Worm (Caenorhabditis elegans) whole organism, late embryonic: Measurements from ENCODE around the gene sos-1.
A peak's percentile ranks its signal among the peaks of the same experiment; 100 is the strongest.
"Not testable (repeated sequence)": the region's sequence is repeated elsewhere in the genome, so short reads cannot be mapped to it uniquely, and the experiment has no call there.

Experiments used
- C08G9.2 ChIP-seq: sonication (generic microtip); optimal IDR thresholded peaks from 2 replicates; lab custom pipeline; 2016; ENCODE audit warnings: mild to moderate bottlenecking, missing genetic modification characterization, moderate library complexity, missing compliant biosample characterization
- F13H6.1 ChIP-seq: sonication (generic microtip); optimal IDR thresholded peaks from 2 replicates; lab custom pipeline; 2016; ENCODE audit warnings: missing genetic modification characterization, missing compliant biosample characterization
- T23F11.4 ChIP-seq: fragments of 200-800 bp; sonication (Bioruptor generic); optimal IDR thresholded peaks from 2 replicates; lab custom pipeline; 2018; ENCODE audit warnings: mild to moderate bottlenecking, missing genetic modification characterization, missing compliant biosample characterization
- ceh-14 ChIP-seq: sonication (generic microtip); optimal IDR thresholded peaks from 2 replicates; lab custom pipeline; 2016; ENCODE audit warnings: missing genotype, missing genetic modification characterization, missing compliant biosample characterization
- ceh-18 ChIP-seq: sonication (generic microtip); optimal IDR thresholded peaks from 2 replicates; lab custom pipeline; 2016; ENCODE audit warnings: missing genetic modification characterization, missing compliant biosample characterization
- ceh-19 ChIP-seq: fragments of 200-800 bp; sonication (Bioruptor generic); optimal IDR thresholded peaks from 2 replicates; lab custom pipeline; 2018; ENCODE audit warnings: mild to moderate bottlenecking, missing genetic modification characterization, missing compliant biosample characterization
- ceh-2 ChIP-seq: sonication (generic microtip); optimal IDR thresholded peaks from 2 replicates; lab custom pipeline; 2016; ENCODE audit warnings: missing genotype, missing genetic modification characterization, missing compliant biosample characterization
- ceh-22 ChIP-seq: sonication (generic microtip); optimal IDR thresholded peaks from 2 replicates; lab custom pipeline; 2017; ENCODE audit warnings: missing biosample characterization, missing genetic modification characterization
- ceh-24 ChIP-seq: sonication (generic microtip); optimal IDR thresholded peaks from 2 replicates; lab custom pipeline; 2016; ENCODE audit warnings: mild to moderate bottlenecking, missing genetic modification characterization, missing compliant biosample characterization
- ceh-30 ChIP-seq: fragments of 150-350 bp; optimal IDR thresholded peaks from 2 replicates; lab custom pipeline; 2014; ENCODE audit warnings: missing biosample characterization, missing genetic modification characterization
- ceh-31 ChIP-seq: sonication (generic microtip); optimal IDR thresholded peaks from 2 replicates; lab custom pipeline; 2016; ENCODE audit warnings: missing genetic modification characterization, missing compliant biosample characterization
- ceh-34 ChIP-seq: sonication (generic microtip); optimal IDR thresholded peaks from 2 replicates; lab custom pipeline; 2016; ENCODE audit warnings: mild to moderate bottlenecking, missing genetic modification characterization, missing compliant biosample characterization
- ceh-48 ChIP-seq: sonication (generic microtip); optimal IDR thresholded peaks from 2 replicates; lab custom pipeline; 2016; ENCODE audit warnings: missing genetic modification characterization, inconsistent platforms, missing compliant biosample characterization
- ceh-9 ChIP-seq: sonication (generic microtip); optimal IDR thresholded peaks from 2 replicates; lab custom pipeline; 2016; ENCODE audit warnings: mild to moderate bottlenecking, missing genetic modification characterization, inconsistent platforms, missing compliant biosample characterization
- dve-1 ChIP-seq: sonication (generic microtip); optimal IDR thresholded peaks from 2 replicates; lab custom pipeline; 2017; ENCODE audit warnings: antibody characterized with exemption, mild to moderate bottlenecking, missing genetic modification characterization, missing compliant biosample characterization
- elt-4 ChIP-seq: sonication (generic microtip); optimal IDR thresholded peaks from 2 replicates; lab custom pipeline; 2016; ENCODE audit warnings: missing genetic modification characterization, missing compliant biosample characterization
- ets-4 ChIP-seq: sonication (generic microtip); optimal IDR thresholded peaks from 2 replicates; lab custom pipeline; 2016; ENCODE audit warnings: missing genetic modification characterization, missing compliant biosample characterization
- fax-1 ChIP-seq: sonication (generic microtip); optimal IDR thresholded peaks from 2 replicates; lab custom pipeline; 2016; ENCODE audit warnings: missing genotype, missing genetic modification characterization, missing compliant biosample characterization
- gmeb-2 ChIP-seq: sonication (generic microtip); optimal IDR thresholded peaks from 2 replicates; lab custom pipeline; 2016; ENCODE audit warnings: missing genetic modification characterization, inconsistent platforms, missing compliant biosample characterization
- hlh-30 ChIP-seq: sonication (generic microtip); optimal IDR thresholded peaks from 2 replicates; lab custom pipeline; 2017; ENCODE audit warnings: antibody characterized with exemption, missing genetic modification characterization, missing compliant biosample characterization; ENCODE audit not compliant: insufficient read depth
- lin-11 ChIP-seq: fragments of 200-800 bp; sonication (Bioruptor generic); optimal IDR thresholded peaks from 2 replicates; lab custom pipeline; 2018; ENCODE audit warnings: mild to moderate bottlenecking, missing genetic modification characterization, missing compliant biosample characterization
- madf-2 ChIP-seq: sonication (generic microtip); optimal IDR thresholded peaks from 2 replicates; lab custom pipeline; 2017; ENCODE audit warnings: missing genetic modification characterization, missing compliant biosample characterization
- nfya-1 ChIP-seq: sonication (generic microtip); optimal IDR thresholded peaks from 2 replicates; lab custom pipeline; 2017; ENCODE audit warnings: missing genetic modification characterization, mild to moderate bottlenecking, missing compliant biosample characterization, antibody characterized with exemption, moderate library complexity
- nhr-11 ChIP-seq: fragments of 150-350 bp; optimal IDR thresholded peaks from 2 replicates; lab custom pipeline; 2014; ENCODE audit warnings: missing biosample characterization, missing genetic modification characterization
- odd-2 ChIP-seq: sonication (generic microtip); optimal IDR thresholded peaks from 2 replicates; lab custom pipeline; 2017; ENCODE audit warnings: antibody characterized with exemption, mild to moderate bottlenecking, missing genetic modification characterization, missing compliant biosample characterization
- pax-1 ChIP-seq: fragments of 150-350 bp; optimal IDR thresholded peaks from 2 replicates; lab custom pipeline; 2014; ENCODE audit warnings: missing biosample characterization, missing genetic modification characterization
- pha-2 ChIP-seq: sonication (generic microtip); optimal IDR thresholded peaks from 2 replicates; lab custom pipeline; 2017; ENCODE audit warnings: mild to moderate bottlenecking, missing genetic modification characterization, missing compliant biosample characterization
- ref-2 ChIP-seq: sonication (generic microtip); optimal IDR thresholded peaks from 2 replicates; lab custom pipeline; 2016; ENCODE audit warnings: missing genetic modification characterization, missing compliant biosample characterization
- rnt-1 ChIP-seq: sonication (generic microtip); optimal IDR thresholded peaks from 2 replicates; lab custom pipeline; 2016; ENCODE audit warnings: missing genetic modification characterization, missing compliant biosample characterization
- sdc-2 ChIP-seq: sonication (generic microtip); optimal IDR thresholded peaks from 2 replicates; lab custom pipeline; 2016; ENCODE audit warnings: missing genotype, missing genetic modification characterization, missing compliant biosample characterization
- sox-4 ChIP-seq: sonication (generic microtip); optimal IDR thresholded peaks from 2 replicates; lab custom pipeline; 2017; ENCODE audit warnings: mild to moderate bottlenecking, missing genetic modification characterization, inconsistent platforms, missing compliant biosample characterization
- tbx-2 ChIP-seq: sonication (generic microtip); optimal IDR thresholded peaks from 2 replicates; lab custom pipeline; 2016; ENCODE audit warnings: missing genetic modification characterization, missing compliant biosample characterization
- tbx-7 ChIP-seq: sonication (generic microtip); optimal IDR thresholded peaks from 2 replicates; lab custom pipeline; 2016; ENCODE audit warnings: missing genotype, missing genetic modification characterization, missing compliant biosample characterization
- unc-3 ChIP-seq, 2 experiments: fragments of 200-800 bp in 1 of 2; sonication (Bioruptor generic) in 1 of 2; sonication (generic microtip) in 1 of 2; conservative IDR thresholded peaks in 1 of 2; optimal IDR thresholded peaks in 1 of 2; 2 replicates each; pipeline versions ENCODE4 v1.3.6 to Lab custom; 2016 to 2022; ENCODE audit warnings: missing compliant biosample characterization in 2 of 2, missing genetic modification characterization in 2 of 2, missing genetic modification reagents in 1 of 2
- unc-42 ChIP-seq: sonication (generic microtip); optimal IDR thresholded peaks from 2 replicates; lab custom pipeline; 2016; ENCODE audit warnings: missing genotype, missing genetic modification characterization, missing compliant biosample characterization
- unc-55 ChIP-seq: sonication (generic microtip); optimal IDR thresholded peaks from 2 replicates; lab custom pipeline; 2017; ENCODE audit warnings: missing biosample characterization, missing genetic modification reagents, missing genetic modification characterization
- ztf-16 ChIP-seq: sonication (generic microtip); optimal IDR thresholded peaks from 2 replicates; lab custom pipeline; 2017; ENCODE audit warnings: missing genetic modification characterization, missing compliant biosample characterization

sos-1 gene

ce11 chrV:4553572-4553971 lies 4.5 kb upstream of the sos-1 start, which contains the start of gene Y61A9LA.12:
Gene Y61A9LA.12 (plus strand): TSS chrV:4553872.
- not testable (repeated sequence) for TF ChIP-seq ceh-24 (tag; lab: Kevin White, UChicago); T23F11.4 (GFP tag; lab: Kevin White, UChicago); tbx-7 (tag; lab: Kevin White, UChicago)

- TF ChIP-seq tbx-2 (tag; lab: Kevin White, UChicago) (peak; percentile 28), ref-2 (tag; lab: Kevin White, UChicago) (peak; percentile 9), unc-42 (tag; lab: Kevin White, UChicago) (peak; percentile 17), ceh-31 (tag; lab: Kevin White, UChicago) (peak; percentile 68), ceh-14 (tag; lab: Kevin White, UChicago) (peak; percentile 44), C08G9.2 (tag; lab: Kevin White, UChicago) (peak; percentile 21), rnt-1 (tag; lab: Kevin White, UChicago) (peak; percentile 1)
Measured at ce11 chrV:4552394-4553096, 3.5 kb upstream of the sos-1 start.

ce11 chrV:4551911-4552310 lies 2.8 kb upstream of the sos-1 start:
- TF ChIP-seq ztf-16 (no peak), gmeb-2 (tag; lab: Kevin White, UChicago) (no peak), ceh-18 (no peak), ets-4 (tag; lab: Kevin White, UChicago) (no peak), sox-4 (no peak), pha-2 (tag; lab: Kevin White, UChicago) (no peak), ceh-9 (tag; lab: Kevin White, UChicago) (no peak), T23F11.4 (GFP tag; lab: Kevin White, UChicago) (no peak), ceh-48 (no peak), elt-4 (tag; lab: Kevin White, UChicago) (no peak), ceh-22 (tag; lab: Kevin White, UChicago) (no peak), nhr-11 (tag; lab: Kevin White, UChicago) (no peak), dve-1 (tag; lab: Kevin White, UChicago) (no peak), fax-1 (tag; lab: Kevin White, UChicago) (no peak), lin-11 (tag; lab: Kevin White, UChicago) (no peak), ceh-24 (tag; lab: Kevin White, UChicago) (no peak)

ce11 chrV:4550459-4550858 lies 1.4 kb upstream of the sos-1 start:
- no peak for TF ChIP-seq ceh-30 (tag; lab: Kevin White, UChicago)
- TF ChIP-seq unc-3 (GFP tag; conservative IDR thresholded peaks at IDR 0.05; lab: Robert Waterston, UW), result no peak
- TF ChIP-seq unc-3 (tag; optimal IDR thresholded peaks at IDR 0.05; lab: Kevin White, UChicago), result no peak
- TF ChIP-seq unc-55 (GFP tag; lab: Kevin White, UChicago), result peak; percentile 49
- peak; percentile 33 for TF ChIP-seq nfya-1
- TF ChIP-seq odd-2, result no peak
- TF ChIP-seq hlh-30 (tag; lab: Kevin White, UChicago), result no peak
- TF ChIP-seq ets-4 (tag; lab: Kevin White, UChicago), result no peak
- peak; percentile 69 for TF ChIP-seq ref-2 (tag; lab: Kevin White, UChicago)
- TF ChIP-seq ceh-2 (tag; lab: Kevin White, UChicago), result no peak
- TF ChIP-seq F13H6.1 (tag; lab: Kevin White, UChicago), result peak; percentile 12
- TF ChIP-seq pax-1 (tag; lab: Kevin White, UChicago), result no peak
- TF ChIP-seq sdc-2, result peak; percentile 44
- TF ChIP-seq ceh-18, result peak; percentile 63
- TF ChIP-seq ceh-34 (tag; lab: Kevin White, UChicago), result peak; percentile 21
- TF ChIP-seq unc-42 (tag; lab: Kevin White, UChicago), result no peak
- peak; percentile 12 for TF ChIP-seq ceh-31 (tag; lab: Kevin White, UChicago)
- TF ChIP-seq lin-11 (tag; lab: Kevin White, UChicago), result no peak
- no peak for TF ChIP-seq nhr-11 (tag; lab: Kevin White, UChicago)
- TF ChIP-seq ceh-14 (tag; lab: Kevin White, UChicago), result peak; percentile 1
- no peak for TF ChIP-seq ceh-19
- TF ChIP-seq tbx-2 (tag; lab: Kevin White, UChicago), result peak; percentile 51
- peak; percentile 64 for TF ChIP-seq rnt-1 (tag; lab: Kevin White, UChicago)
- no peak for TF ChIP-seq madf-2
